Fruit fly (Drosophila melanogaster) whole organism, prepupa: Measurements from ENCODE around the gene CG15333.

ENCODE experiments used
- CG10631 ChIP-seq: fragments of 200-800 bp; sonication (Bioruptor generic); optimal IDR thresholded peaks from 2 replicates; lab custom pipeline; 2016; ENCODE audit warnings: missing biosample characterization, missing genetic modification characterization
- CG11294 ChIP-seq: fragments of 200-800 bp; sonication (Bioruptor generic); IDR thresholded peaks from 2 replicates; pipeline ENCODE4 v1.3.6; 2022; ENCODE audit warnings: missing biosample characterization, missing genetic modification characterization
- CG11762 ChIP-seq: fragments of 200-800 bp; sonication (Bioruptor generic); optimal IDR thresholded peaks from 3 replicates; lab custom pipeline; 2016; ENCODE audit warnings: missing biosample characterization, missing genetic modification characterization; ENCODE audit not compliant: insufficient read depth
- CG11902 ChIP-seq: fragments of 200-800 bp; sonication (Bioruptor generic); optimal IDR thresholded peaks from 3 replicates; lab custom pipeline; 2016; ENCODE audit warnings: missing biosample characterization, missing genetic modification characterization
- CG15336 ChIP-seq: fragments of 200-800 bp; sonication (Bioruptor generic); IDR thresholded peaks from 2 replicates; pipeline ENCODE4 v1.3.6; 2022; ENCODE audit warnings: missing biosample characterization, missing genetic modification characterization
- CG31627 ChIP-seq: fragments of 200-800 bp; sonication (Bioruptor generic); optimal IDR thresholded peaks from 3 replicates; lab custom pipeline; 2016; ENCODE audit warnings: missing biosample characterization, missing genetic modification characterization
- CG32006 ChIP-seq: fragments of 200-800 bp; sonication (Bioruptor generic); optimal IDR thresholded peaks from 3 replicates; lab custom pipeline; 2017; ENCODE audit warnings: missing biosample characterization, mild to moderate bottlenecking, missing genetic modification characterization
- CG4318 ChIP-seq: fragments of 200-800 bp; sonication (Bioruptor generic); optimal IDR thresholded peaks from 3 replicates; lab custom pipeline; 2017; ENCODE audit warnings: missing biosample characterization, mild to moderate bottlenecking, missing genetic modification characterization
- CG6792 ChIP-seq: fragments of 200-800 bp; sonication (Bioruptor generic); optimal IDR thresholded peaks from 3 replicates; lab custom pipeline; 2016; ENCODE audit warnings: missing biosample characterization, missing genetic modification characterization
- CG6854 ChIP-seq: fragments of 200-800 bp; sonication (Bioruptor generic); optimal IDR thresholded peaks from 2 replicates; lab custom pipeline; 2017; ENCODE audit warnings: missing biosample characterization, mild to moderate bottlenecking, missing genetic modification characterization
- CG8319 ChIP-seq: fragments of 200-800 bp; sonication (Bioruptor generic); optimal IDR thresholded peaks from 3 replicates; lab custom pipeline; 2016; ENCODE audit warnings: missing biosample characterization, missing genetic modification characterization
- CG8632 ChIP-seq: fragments of 200-800 bp; sonication (Bioruptor generic); optimal IDR thresholded peaks from 3 replicates; lab custom pipeline; 2016; ENCODE audit warnings: missing biosample characterization, missing genetic modification characterization
- CG9139 ChIP-seq: fragments of 200-800 bp; sonication (Bioruptor generic); optimal IDR thresholded peaks from 3 replicates; lab custom pipeline; 2017; ENCODE audit warnings: missing biosample characterization, mild to moderate bottlenecking, missing genetic modification characterization
- Eip75B ChIP-seq: fragments of 200-800 bp; sonication (Bioruptor generic); optimal IDR thresholded peaks from 3 replicates; lab custom pipeline; 2016; ENCODE audit warnings: missing biosample characterization, missing genetic modification characterization
- Eip78C ChIP-seq: fragments of 200-800 bp; sonication (Bioruptor generic); peaks from one replicate; lab custom pipeline; 2016; ENCODE audit warnings: missing biosample characterization, missing genetic modification characterization
- Eip93F ChIP-seq: fragments of 200-800 bp; sonication (Bioruptor generic); optimal IDR thresholded peaks from 2 replicates; lab custom pipeline; 2016; ENCODE audit warnings: missing biosample characterization, mild to moderate bottlenecking, missing genetic modification characterization
- Ets21C ChIP-seq: fragments of 200-800 bp; sonication (Bioruptor generic); optimal IDR thresholded peaks from 3 replicates; lab custom pipeline; 2016; ENCODE audit warnings: missing biosample characterization, missing genetic modification characterization
- Ets96B ChIP-seq: fragments of 200-800 bp; optimal IDR thresholded peaks from 2 replicates; lab custom pipeline; 2019; ENCODE audit warnings: missing biosample characterization, mild to moderate bottlenecking, missing genetic modification characterization, moderate library complexity
- Gug ChIP-seq: fragments of 200-800 bp; sonication (Bioruptor generic); IDR thresholded peaks from 2 replicates; pipeline ENCODE4 v1.3.6; 2022; ENCODE audit warnings: missing biosample characterization, missing genetic modification characterization
- OdsH ChIP-seq: fragments of 200-800 bp; sonication (Bioruptor generic); optimal IDR thresholded peaks from 3 replicates; lab custom pipeline; 2016; ENCODE audit warnings: missing biosample characterization, missing genetic modification characterization
- Sox102F ChIP-seq: fragments of 200-800 bp; sonication (Bioruptor generic); optimal IDR thresholded peaks from 2 replicates; lab custom pipeline; 2016; ENCODE audit warnings: missing biosample characterization, mild to moderate bottlenecking, missing genetic modification characterization
- Sox14 ChIP-seq: fragments of 200-800 bp; sonication (Bioruptor generic); optimal IDR thresholded peaks from 3 replicates; lab custom pipeline; 2016; ENCODE audit warnings: missing biosample characterization, missing genetic modification characterization
- Sox15 ChIP-seq: fragments of 200-800 bp; sonication (Bioruptor generic); optimal IDR thresholded peaks from 3 replicates; lab custom pipeline; 2016; ENCODE audit warnings: missing biosample characterization, missing genetic modification characterization
- achi ChIP-seq: fragments of 200-800 bp; sonication (Bioruptor generic); optimal IDR thresholded peaks from 3 replicates; lab custom pipeline; 2016; ENCODE audit warnings: missing biosample characterization, missing genetic modification characterization
- dsx ChIP-seq: fragments of 200-800 bp; optimal IDR thresholded peaks from 3 replicates; lab custom pipeline; 2019; ENCODE audit warnings: missing biosample characterization, mild to moderate bottlenecking, missing genetic modification characterization, moderate library complexity; ENCODE audit not compliant: poor library complexity, severe bottlenecking
- eg ChIP-seq: fragments of 200-800 bp; sonication (Bioruptor generic); IDR thresholded peaks from 3 replicates; pipeline ENCODE4 v1.3.6; 2022; ENCODE audit warnings: missing biosample characterization, missing genetic modification characterization
- esn ChIP-seq: fragments of 200-800 bp; sonication (Bioruptor generic); optimal IDR thresholded peaks from 2 replicates; lab custom pipeline; 2016; ENCODE audit warnings: missing biosample characterization, mild to moderate bottlenecking, missing genetic modification characterization, moderate library complexity
- fd85E ChIP-seq: fragments of 200-800 bp; sonication (Bioruptor generic); optimal IDR thresholded peaks from 3 replicates; lab custom pipeline; 2016; ENCODE audit warnings: missing biosample characterization, missing genetic modification characterization
- fkh ChIP-seq: fragments of 200-800 bp; sonication (Bioruptor generic); optimal IDR thresholded peaks from 3 replicates; lab custom pipeline; 2017; ENCODE audit warnings: missing biosample characterization, mild to moderate bottlenecking, missing genetic modification characterization, moderate library complexity
- pdm3 ChIP-seq: fragments of 200-800 bp; sonication (Bioruptor generic); optimal IDR thresholded peaks from 3 replicates; lab custom pipeline; 2016; ENCODE audit warnings: missing biosample characterization, missing genetic modification characterization
- salr ChIP-seq, 2 experiments: fragments of 200-800 bp; sonication (Bioruptor generic); optimal IDR thresholded peaks; 3 replicates each; lab custom pipeline; 2016 to 2018; ENCODE audit warnings: missing biosample characterization in 2 of 2, missing genetic modification characterization in 2 of 2, mild to moderate bottlenecking in 1 of 2
- spab ChIP-seq: fragments of 200-800 bp; sonication (Bioruptor generic); optimal IDR thresholded peaks from 2 replicates; lab custom pipeline; 2017; ENCODE audit warnings: missing biosample characterization, mild to moderate bottlenecking, missing genetic modification characterization, missing genetic modification reagents
- ss ChIP-seq, 2 experiments: fragments of 200-800 bp; sonication (Bioruptor generic); optimal IDR thresholded peaks; 2 replicates in 1 of 2; 3 replicates in 1 of 2; lab custom pipeline; 2017 to 2018; ENCODE audit warnings: mild to moderate bottlenecking in 2 of 2, missing biosample characterization in 2 of 2, missing genetic modification characterization in 2 of 2, moderate library complexity in 1 of 2
- topi ChIP-seq: fragments of 200-800 bp; sonication (Bioruptor generic); optimal IDR thresholded peaks from 3 replicates; lab custom pipeline; 2016; ENCODE audit warnings: missing biosample characterization, missing genetic modification characterization
- vri ChIP-seq: fragments of 200-800 bp; sonication (Bioruptor generic); optimal IDR thresholded peaks from 3 replicates; lab custom pipeline; 2016; ENCODE audit warnings: missing biosample characterization, mild to moderate bottlenecking, missing genetic modification characterization

Gene CG15333

DNA sequence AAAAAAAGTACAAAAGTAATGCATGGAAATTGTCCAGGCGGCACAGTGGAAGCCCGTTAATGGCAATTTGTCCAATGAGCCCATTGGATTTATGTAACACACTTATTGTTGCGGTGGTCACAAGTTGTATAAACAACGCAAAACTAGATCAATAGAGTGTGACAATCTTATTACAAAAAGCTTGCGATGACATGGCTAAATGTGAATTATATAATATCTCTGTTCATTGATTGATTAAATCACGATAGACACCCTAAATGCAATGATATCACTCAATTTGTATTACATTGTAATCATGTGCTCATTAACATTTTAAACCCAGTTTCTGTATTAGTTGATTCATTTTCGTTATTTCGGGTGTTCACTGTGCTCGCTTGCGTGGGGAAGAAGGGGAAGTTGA, 43.1 kb downstream of the CG15333 start (continued):
- TF ChIP-seq dsx (GFP tag; lab: Kevin White, UChicago) (no peak), CG6792 (peak; percentile 24), CG11294 (GFP tag; lab: Robert Waterston, UW) (no peak), ss (GFP tag; optimal IDR thresholded peaks at IDR 0.05; lab: Kevin White, UChicago) (peak in 1 of 2 experiments; percentile 15), pdm3 (GFP tag; lab: Kevin White, UChicago) (peak; percentile 32), CG31627 (peak; percentile 48), CG32006 (GFP tag; lab: Kevin White, UChicago) (peak; percentile 72), CG8319 (GFP tag; lab: Kevin White, UChicago) (no peak), CG9139 (GFP tag; lab: Kevin White, UChicago) (no peak), Sox15 (GFP tag; lab: Kevin White, UChicago) (peak; percentile 14), CG15336 (GFP tag; lab: Robert Waterston, UW) (peak; percentile 29; the same call in 1 of the 2 replicates), topi (peak; percentile 64), Eip93F (GFP tag; lab: Kevin White, UChicago) (no peak), achi (peak; percentile 51), eg (no peak), Eip78C (GFP tag; lab: Kevin White, UChicago) (peak; percentile 82), fkh (GFP tag; lab: Kevin White, UChicago) (no peak), CG8632 (GFP tag; lab: Kevin White, UChicago) (peak; percentile 38), OdsH (GFP tag; lab: Kevin White, UChicago) (peak; percentile 30), Ets21C (peak; percentile 24), vri (GFP tag; lab: Kevin White, UChicago) (no peak), spab (GFP tag; lab: Kevin White, UChicago) (peak; percentile 7), CG11902 (GFP tag; lab: Kevin White, UChicago) (peak; percentile 19), Sox14 (GFP tag; lab: Kevin White, UChicago) (peak; percentile 33), salr (GFP tag; optimal IDR thresholded peaks at IDR 0.05; lab: Kevin White, UChicago) (peak in 1 of 2 experiments; percentile 9)

DNA sequence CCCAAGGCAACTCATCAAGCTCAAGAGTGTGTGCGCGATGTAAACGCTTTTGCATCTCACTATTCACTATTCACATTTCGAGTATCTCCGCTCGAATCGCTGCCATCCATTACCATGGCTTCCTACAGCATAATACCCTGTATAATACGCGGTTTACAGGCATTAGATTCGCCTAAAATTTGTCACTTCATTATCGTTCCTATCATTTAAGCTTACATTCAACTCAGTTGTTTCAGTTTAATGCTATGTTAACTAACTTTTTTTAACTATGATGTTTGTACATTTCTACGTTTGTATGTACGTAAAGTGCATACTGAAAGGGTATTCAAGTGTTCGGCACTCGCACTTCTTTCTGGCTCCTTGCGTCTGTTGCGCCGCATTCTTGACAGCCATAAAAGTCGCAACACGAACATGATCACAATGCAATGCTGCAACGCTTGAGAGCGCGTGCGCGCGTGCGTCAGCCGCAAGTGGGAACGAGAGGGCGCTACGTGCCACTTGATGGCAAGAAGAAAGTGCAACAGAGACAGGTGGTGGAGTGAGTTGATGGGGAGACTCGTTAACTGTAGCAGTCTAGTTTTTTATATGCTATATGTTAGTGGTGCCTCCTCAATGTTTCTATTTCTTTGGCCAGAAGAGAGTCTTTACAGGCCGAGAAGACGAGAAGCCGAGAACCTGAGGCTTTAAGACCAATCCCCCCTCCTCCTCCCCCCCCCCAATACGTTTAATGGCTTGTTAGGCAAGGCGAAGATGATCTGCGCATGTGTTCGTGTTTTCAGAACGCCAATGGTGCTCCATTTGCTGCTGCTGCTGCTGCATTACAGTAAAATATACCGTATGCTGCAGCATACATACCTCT, 43.9 kb downstream of the CG15333 start:
- TF ChIP-seq CG6792, result peak; percentile 1
- TF ChIP-seq pdm3 (GFP tag; lab: Kevin White, UChicago), result peak; percentile 9
- no peak for TF ChIP-seq CG11762 (GFP tag; lab: Kevin White, UChicago)
- TF ChIP-seq dsx (GFP tag; lab: Kevin White, UChicago), result peak; percentile 30
- peak; percentile 43 for TF ChIP-seq CG32006 (GFP tag; lab: Kevin White, UChicago)
- peak; percentile 9 for TF ChIP-seq achi
- TF ChIP-seq ss (GFP tag; optimal IDR thresholded peaks at IDR 0.05; lab: Kevin White, UChicago), result peak; percentile 13 to 83
- TF ChIP-seq Eip78C (GFP tag; lab: Kevin White, UChicago), result peak; percentile 67
- TF ChIP-seq Ets21C, result no peak
- TF ChIP-seq CG10631 (GFP tag; lab: Kevin White, UChicago), result peak; percentile 28
- peak; percentile 1 for TF ChIP-seq esn (GFP tag; lab: Kevin White, UChicago)
- TF ChIP-seq vri (GFP tag; lab: Kevin White, UChicago), result no peak
- TF ChIP-seq Eip75B, result peak; percentile 3
- 0 out of 2 replicates have a peak, but pooled peaks have one; percentile 9 for TF ChIP-seq Gug (GFP tag; lab: Robert Waterston, UW)
- peak; percentile 3 for TF ChIP-seq CG4318
- TF ChIP-seq Ets96B (tag; lab: Kevin White, UChicago), result peak; percentile 2
- TF ChIP-seq eg, result 0 out of 3 replicates have a peak, but pooled peaks have one; percentile 31
- TF ChIP-seq topi, result peak; percentile 24
- peak; percentile 10 for TF ChIP-seq OdsH (GFP tag; lab: Kevin White, UChicago)
- no peak for TF ChIP-seq CG6854
- TF ChIP-seq CG15336 (GFP tag; lab: Robert Waterston, UW), result no peak
- peak; percentile 2 for TF ChIP-seq Sox102F (GFP tag; lab: Kevin White, UChicago)
- TF ChIP-seq fd85E (GFP tag; lab: Kevin White, UChicago), result no peak
